Worm (Caenorhabditis elegans) whole organism, early embryonic: ENCODE measurements around the gene H40L08.9.

Experiments used
- B0310.2 ChIP-seq: sonication (generic microtip); optimal IDR thresholded peaks from 2 replicates; lab custom pipeline; 2016; ENCODE audit warnings: mild to moderate bottlenecking, missing genetic modification characterization, missing compliant biosample characterization
- F13C5.2 ChIP-seq: sonication (generic microtip); optimal IDR thresholded peaks from 2 replicates; lab custom pipeline; 2017; ENCODE audit warnings: mild to moderate bottlenecking, missing genetic modification characterization, inconsistent platforms, missing compliant biosample characterization
- aly-1 ChIP-seq: sonication (generic microtip); optimal IDR thresholded peaks from 2 replicates; lab custom pipeline; 2016; ENCODE audit warnings: missing genetic modification characterization, missing compliant biosample characterization
- ama-1 ChIP-seq: fragments of 150-350 bp; optimal IDR thresholded peaks from 2 replicates; lab custom pipeline; 2014
- ceh-13 ChIP-seq: fragments of 200-800 bp; sonication (Bioruptor generic); optimal IDR thresholded peaks from 2 replicates; lab custom pipeline; 2018; ENCODE audit warnings: mild to moderate bottlenecking, missing genetic modification characterization, missing compliant biosample characterization
- ceh-36 ChIP-seq: sonication (generic microtip); optimal IDR thresholded peaks from 2 replicates; lab custom pipeline; 2016; ENCODE audit warnings: missing genetic modification characterization, inconsistent platforms, missing compliant biosample characterization
- flt-1 ChIP-seq: fragments of 200-800 bp; sonication (Bioruptor generic); IDR thresholded peaks from 2 replicates; pipeline ENCODE4 v1.3.6; 2022; ENCODE audit warnings: missing genetic modification characterization, missing compliant biosample characterization
- hmbx-1 ChIP-seq: sonication (generic microtip); optimal IDR thresholded peaks from 2 replicates; lab custom pipeline; 2016; ENCODE audit warnings: mild to moderate bottlenecking, missing genetic modification characterization, missing compliant biosample characterization
- hmg-4 ChIP-seq: fragments of 200-800 bp; sonication (Bioruptor generic); optimal IDR thresholded peaks from 2 replicates; lab custom pipeline; 2018; ENCODE audit warnings: mild to moderate bottlenecking, missing genetic modification characterization, missing compliant biosample characterization
- scrt-1 ChIP-seq: fragments of 200-800 bp; sonication (Bioruptor generic); IDR thresholded peaks from 2 replicates; pipeline ENCODE4 v1.3.6; 2022; ENCODE audit warnings: missing genetic modification characterization, missing compliant biosample characterization
- sea-1 ChIP-seq: fragments of 200-800 bp; sonication (Bioruptor generic); conservative IDR thresholded peaks from 2 replicates; pipeline ENCODE4 v1.3.6; 2022; ENCODE audit warnings: missing genetic modification characterization, missing compliant biosample characterization
- tbx-37 ChIP-seq: fragments of 200-800 bp; sonication (Bioruptor generic); conservative IDR thresholded peaks from 2 replicates; pipeline ENCODE4 v1.3.6; 2022; ENCODE audit warnings: missing genetic modification reagents, missing genetic modification characterization, missing compliant biosample characterization

ce11 chrX:15060303-15060702 lies 16.0 kb downstream of the H40L08.9 start, which contains the start of gene fbxa-96:
- TF ChIP-seq hmg-4 (no peak), ceh-36 (no peak), ama-1 (lab: Kevin White, UChicago) (no peak), tbx-37 (GFP tag; lab: Robert Waterston, UW) (no peak), F13C5.2 (tag; lab: Kevin White, UChicago) (no peak), flt-1 (GFP tag; lab: Robert Waterston, UW) (no peak), sea-1 (no peak), hmbx-1 (tag; lab: Kevin White, UChicago) (no peak), scrt-1 (GFP tag; lab: Robert Waterston, UW) (no peak), B0310.2 (no peak), aly-1 (no peak), ceh-13 (GFP tag; lab: Kevin White, UChicago) (no peak)
